Fruit fly (Drosophila melanogaster) whole organism, embryonic: ENCODE data around the gene CG14442.

Source experiments
- Asciz ChIP-seq: fragments of 200-800 bp; sonication (Bioruptor generic); optimal IDR thresholded peaks from 2 replicates; lab custom pipeline; 2017; ENCODE audit warnings: missing biosample characterization, mild to moderate bottlenecking, missing genetic modification characterization, missing genetic modification reagents
- BEAF-32 ChIP-seq: fragments of 200-800 bp; sonication (Bioruptor generic); optimal IDR thresholded peaks from 3 replicates; lab custom pipeline; 2017; ENCODE audit warnings: missing biosample characterization, missing genetic modification characterization, mild to moderate bottlenecking, moderate library complexity, missing genetic modification reagents
- Blimp-1 ChIP-seq: fragments of 200-800 bp; sonication (Bioruptor generic); optimal IDR thresholded peaks from 3 replicates; lab custom pipeline; 2018; ENCODE audit warnings: missing biosample characterization, missing genetic modification characterization, mild to moderate bottlenecking, moderate library complexity, missing genetic modification reagents
- Bteb2 ChIP-seq: fragments of 200-800 bp; sonication (Bioruptor generic); optimal IDR thresholded peaks from 2 replicates; lab custom pipeline; 2016; ENCODE audit warnings: missing biosample characterization, missing genetic modification characterization
- CG10431 ChIP-seq: fragments of 200-800 bp; sonication (Bioruptor generic); optimal IDR thresholded peaks from 3 replicates; lab custom pipeline; 2018; ENCODE audit warnings: missing biosample characterization, mild to moderate bottlenecking, missing genetic modification characterization
- CG10462 ChIP-seq: fragments of 200-800 bp; sonication (Bioruptor generic); optimal IDR thresholded peaks from 2 replicates; lab custom pipeline; 2016; ENCODE audit warnings: missing biosample characterization, missing genetic modification characterization
- CG10543 ChIP-seq: fragments of 200-800 bp; sonication (Bioruptor generic); optimal IDR thresholded peaks from 3 replicates; lab custom pipeline; 2017; ENCODE audit warnings: missing biosample characterization, mild to moderate bottlenecking, missing genetic modification characterization, moderate library complexity
- CG11723 ChIP-seq: fragments of 200-800 bp; sonication (Bioruptor generic); optimal IDR thresholded peaks from 2 replicates; lab custom pipeline; 2017; ENCODE audit warnings: missing biosample characterization, mild to moderate bottlenecking, missing genetic modification characterization
- CG12104 ChIP-seq: fragments of 200-800 bp; sonication (Bioruptor generic); optimal IDR thresholded peaks from 3 replicates; lab custom pipeline; 2016; ENCODE audit warnings: missing biosample characterization, missing genetic modification characterization
- CG13624 ChIP-seq: fragments of 200-800 bp; sonication (Bioruptor generic); optimal IDR thresholded peaks from 2 replicates; lab custom pipeline; 2016; ENCODE audit warnings: missing biosample characterization, missing genetic modification characterization
- CG14860 ChIP-seq: fragments of 200-800 bp; sonication (Bioruptor generic); IDR thresholded peaks from 3 replicates; pipeline ENCODE4 v1.3.6; 2022; ENCODE audit warnings: missing biosample characterization, missing genetic modification characterization; ENCODE audit not compliant: partially characterized antibody
- CG15601 ChIP-seq: fragments of 200-800 bp; sonication (Bioruptor generic); optimal IDR thresholded peaks from 3 replicates; lab custom pipeline; 2019; ENCODE audit warnings: missing biosample characterization, mild to moderate bottlenecking, missing genetic modification characterization, moderate library complexity
- CG16863 ChIP-seq: fragments of 200-800 bp; sonication (Bioruptor generic); optimal IDR thresholded peaks from 3 replicates; lab custom pipeline; 2016; ENCODE audit warnings: missing biosample characterization, missing genetic modification characterization
- CG17361 ChIP-seq: fragments of 200-800 bp; sonication (Bioruptor generic); IDR thresholded peaks from 3 replicates; pipeline ENCODE4 v1.3.6; 2022; ENCODE audit warnings: missing biosample characterization, missing genetic modification characterization
- CG17829 ChIP-seq: fragments of 200-800 bp; optimal IDR thresholded peaks from 2 replicates; lab custom pipeline; 2019; ENCODE audit warnings: missing biosample characterization, mild to moderate bottlenecking, missing genetic modification characterization, moderate library complexity
- CG30403 ChIP-seq: fragments of 200-800 bp; sonication (Bioruptor generic); optimal IDR thresholded peaks from 3 replicates; lab custom pipeline; 2016; ENCODE audit warnings: missing biosample characterization, missing genetic modification characterization
- CG31388 ChIP-seq: fragments of 200-800 bp; sonication (Bioruptor generic); optimal IDR thresholded peaks from 2 replicates; lab custom pipeline; 2016; ENCODE audit warnings: missing biosample characterization, missing genetic modification characterization
- CG32767 ChIP-seq: fragments of 200-800 bp; sonication (Bioruptor generic); IDR thresholded peaks from 2 replicates; pipeline ENCODE4 v1.3.6; 2022; ENCODE audit warnings: missing biosample characterization, missing genetic modification characterization
- CG4328 ChIP-seq: fragments of 200-800 bp; sonication (Bioruptor generic); optimal IDR thresholded peaks from 3 replicates; lab custom pipeline; 2017; ENCODE audit warnings: missing biosample characterization, missing genetic modification reagents, missing genetic modification characterization
- CG5953 ChIP-seq: fragments of 200-800 bp; sonication (Bioruptor generic); IDR thresholded peaks from 2 replicates; pipeline ENCODE4 v1.3.6; 2022; ENCODE audit warnings: missing biosample characterization, missing genetic modification characterization
- CG7839 ChIP-seq: fragments of 200-800 bp; sonication (Bioruptor generic); optimal IDR thresholded peaks from 3 replicates; lab custom pipeline; 2018; ENCODE audit warnings: missing biosample characterization, mild to moderate bottlenecking, missing genetic modification characterization, moderate library complexity
- CG9876 ChIP-seq: fragments of 200-800 bp; sonication (Bioruptor generic); optimal IDR thresholded peaks from 2 replicates; lab custom pipeline; 2016; ENCODE audit warnings: missing biosample characterization, missing genetic modification characterization
- CHES-1-like ChIP-seq: fragments of 200-800 bp; sonication (Bioruptor generic); optimal IDR thresholded peaks from 2 replicates; lab custom pipeline; 2016; ENCODE audit warnings: missing biosample characterization, missing genetic modification characterization
- Dip2 ChIP-seq: fragments of 200-800 bp; sonication (Bioruptor generic); IDR thresholded peaks from 2 replicates; pipeline ENCODE4 v1.3.6; 2022; ENCODE audit warnings: missing biosample characterization, missing genetic modification characterization
- ERR ChIP-seq: fragments of 200-800 bp; sonication (Bioruptor generic); optimal IDR thresholded peaks from 2 replicates; lab custom pipeline; 2016; ENCODE audit warnings: missing biosample characterization, missing genetic modification characterization
- Gsc ChIP-seq: fragments of 200-800 bp; sonication (Bioruptor generic); IDR thresholded peaks from 2 replicates; pipeline ENCODE4 v1.3.6; 2022; ENCODE audit warnings: missing biosample characterization, missing genetic modification characterization
- HmgZ ChIP-seq: fragments of 200-800 bp; sonication (Bioruptor generic); optimal IDR thresholded peaks from 2 replicates; lab custom pipeline; 2018; ENCODE audit warnings: missing biosample characterization, mild to moderate bottlenecking, missing genetic modification characterization
- MTF-1 ChIP-seq: fragments of 200-800 bp; sonication (Bioruptor generic); optimal IDR thresholded peaks from 2 replicates; lab custom pipeline; 2018; ENCODE audit warnings: missing biosample characterization, mild to moderate bottlenecking, missing genetic modification characterization, borderline replicate concordance
- Mes4 ChIP-seq: fragments of 200-800 bp; sonication (Bioruptor generic); optimal IDR thresholded peaks from 2 replicates; lab custom pipeline; 2016; ENCODE audit warnings: missing biosample characterization, missing genetic modification characterization
- NK7.1 ChIP-seq: fragments of 200-800 bp; sonication (Bioruptor generic); optimal IDR thresholded peaks from 3 replicates; lab custom pipeline; 2016; ENCODE audit warnings: missing biosample characterization, missing genetic modification characterization
- NfI ChIP-seq: fragments of 200-800 bp; sonication (Bioruptor generic); optimal IDR thresholded peaks from 3 replicates; lab custom pipeline; 2018; ENCODE audit warnings: missing biosample characterization, mild to moderate bottlenecking, missing genetic modification characterization, moderate library complexity
- Ravus ChIP-seq: fragments of 200-800 bp; sonication (Bioruptor generic); IDR thresholded peaks from 2 replicates; pipeline ENCODE4 v1.3.6; 2022; ENCODE audit warnings: missing biosample characterization, missing genetic modification characterization
- Sox102F ChIP-seq: fragments of 200-800 bp; sonication (Bioruptor generic); optimal IDR thresholded peaks from 2 replicates; lab custom pipeline; 2018; ENCODE audit warnings: missing biosample characterization, mild to moderate bottlenecking, missing genetic modification characterization, moderate library complexity
- Usf ChIP-seq: fragments of 200-800 bp; sonication (Bioruptor generic); optimal IDR thresholded peaks from 2 replicates; lab custom pipeline; 2017; ENCODE audit warnings: missing genotype, missing biosample characterization, missing genetic modification characterization
- ab ChIP-seq: fragments of 200-800 bp; sonication (Bioruptor generic); optimal IDR thresholded peaks from 2 replicates; lab custom pipeline; 2016; ENCODE audit warnings: missing biosample characterization, missing genetic modification characterization
- amos ChIP-seq: fragments of 200-800 bp; sonication (Bioruptor generic); IDR thresholded peaks from 2 replicates; pipeline ENCODE4 v1.3.6; 2022; ENCODE audit warnings: missing biosample characterization, missing genetic modification characterization; ENCODE audit not compliant: partially characterized antibody
- br ChIP-seq: fragments of >200 bp; optimal IDR thresholded peaks from 2 replicates; lab custom pipeline; 2017
- cg ChIP-seq: fragments of 200-800 bp; sonication (Bioruptor generic); optimal IDR thresholded peaks from 3 replicates; lab custom pipeline; 2019; ENCODE audit warnings: missing biosample characterization, mild to moderate bottlenecking, missing genetic modification characterization, moderate library complexity
- disco-r ChIP-seq: fragments of 200-800 bp; sonication (Bioruptor generic); optimal IDR thresholded peaks from 2 replicates; lab custom pipeline; 2016; ENCODE audit warnings: missing biosample characterization, missing genetic modification characterization
- fu2 ChIP-seq: fragments of 200-800 bp; sonication (Bioruptor generic); optimal IDR thresholded peaks from 2 replicates; lab custom pipeline; 2016; ENCODE audit warnings: missing biosample characterization, missing genetic modification characterization
- klu ChIP-seq: fragments of 200-800 bp; sonication (Bioruptor generic); IDR thresholded peaks from 2 replicates; pipeline ENCODE4 v1.3.6; 2022; ENCODE audit warnings: missing biosample characterization, missing genetic modification characterization
- maf-S ChIP-seq: fragments of 200-800 bp; sonication (Bioruptor generic); optimal IDR thresholded peaks from 2 replicates; lab custom pipeline; 2016; ENCODE audit warnings: missing biosample characterization, missing genetic modification characterization
- nom ChIP-seq: fragments of 200-800 bp; sonication (Bioruptor generic); optimal IDR thresholded peaks from 2 replicates; lab custom pipeline; 2017; ENCODE audit warnings: missing biosample characterization, missing genetic modification characterization, mild to moderate bottlenecking, moderate library complexity, missing genetic modification reagents
- ranshi ChIP-seq: fragments of 200-800 bp; sonication (Bioruptor generic); IDR thresholded peaks from 2 replicates; pipeline ENCODE4 v1.3.6; 2022; ENCODE audit warnings: missing biosample characterization, missing genetic modification characterization
- ro ChIP-seq: fragments of 200-800 bp; sonication (Bioruptor generic); IDR thresholded peaks from 2 replicates; pipeline ENCODE4 v1.3.6; 2022; ENCODE audit warnings: missing biosample characterization, missing genetic modification characterization
- salm ChIP-seq: fragments of 200-800 bp; sonication (Bioruptor generic); optimal IDR thresholded peaks from 2 replicates; lab custom pipeline; 2018; ENCODE audit warnings: missing biosample characterization, mild to moderate bottlenecking, missing genetic modification characterization
- slp2 ChIP-seq: fragments of 200-800 bp; sonication (Bioruptor generic); optimal IDR thresholded peaks from 2 replicates; lab custom pipeline; 2016; ENCODE audit warnings: missing biosample characterization, missing genetic modification characterization
- sr ChIP-seq: fragments of 200-800 bp; sonication (Bioruptor generic); IDR thresholded peaks from 3 replicates; pipeline ENCODE4 v1.3.6; 2022; ENCODE audit warnings: missing biosample characterization, missing genetic modification characterization
- tin ChIP-seq: fragments of 200-800 bp; sonication (Bioruptor generic); optimal IDR thresholded peaks from 3 replicates; lab custom pipeline; 2016; ENCODE audit warnings: missing biosample characterization, missing genetic modification characterization

Gene CG14442

DNA sequence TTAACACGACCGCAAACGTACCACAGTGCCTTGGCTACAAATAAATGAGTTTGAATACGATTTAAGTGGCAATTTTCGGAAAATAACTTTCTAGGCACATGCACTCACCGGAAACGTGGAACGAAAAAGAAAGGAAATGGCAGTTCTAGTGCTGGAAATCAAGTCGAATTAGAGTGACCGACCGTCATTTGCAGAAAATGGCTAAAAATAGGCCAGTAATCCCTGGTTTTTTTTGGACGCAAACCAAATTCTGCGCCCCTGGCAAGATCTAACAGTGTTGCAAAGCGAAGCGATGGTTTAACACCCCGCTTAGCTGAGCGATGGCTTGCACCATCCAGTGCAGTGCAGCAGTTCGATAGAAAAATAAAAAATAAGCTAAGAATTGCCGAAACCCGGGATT is 49.3 kb upstream of the CG14442 start, which contains the start of gene RpL17 (continued):
- TF ChIP-seq cg (GFP tag; lab: Kevin White, UChicago), result no peak
- peak; percentile 10 for TF ChIP-seq CG17829 (tag; lab: Kevin White, UChicago)
- TF ChIP-seq CG14860, result no peak
- TF ChIP-seq Sox102F (GFP tag; lab: Kevin White, UChicago), result peak; percentile 55
- TF ChIP-seq Usf, result peak; percentile 80
- TF ChIP-seq CG5953, result peak; percentile 75
- TF ChIP-seq CG7839 (tag; lab: Kevin White, UChicago), result peak; percentile 77
- peak; percentile 77 for TF ChIP-seq maf-S
- peak; percentile 86 for TF ChIP-seq MTF-1 (GFP tag; lab: Kevin White, UChicago)
- peak; percentile 50 for TF ChIP-seq Blimp-1 (GFP tag; lab: Kevin White, UChicago)
- TF ChIP-seq br (lab: Kevin White, UChicago), result no peak
- peak; percentile 73 for TF ChIP-seq klu (GFP tag; lab: Robert Waterston, UW)
- TF ChIP-seq nom (GFP tag; lab: Kevin White, UChicago), result peak; percentile 74
- TF ChIP-seq CG12104 (GFP tag; lab: Kevin White, UChicago), result peak; percentile 64
- TF ChIP-seq Mes4 (GFP tag; lab: Kevin White, UChicago), result peak; percentile 93
- peak; percentile 84 for TF ChIP-seq CG10431
- TF ChIP-seq Dip2 (GFP tag; lab: Robert Waterston, UW), result no peak
- peak; percentile 47; the same call in 2 of the 3 replicates for TF ChIP-seq CG17361 (GFP tag; lab: Robert Waterston, UW)
- TF ChIP-seq CG15601 (tag; lab: Kevin White, UChicago), result peak; percentile 79
- TF ChIP-seq NfI (GFP tag; lab: Kevin White, UChicago), result peak; percentile 93
- peak; percentile 73 for TF ChIP-seq CG4328 (GFP tag; lab: Kevin White, UChicago)
- peak; percentile 55 for TF ChIP-seq BEAF-32
- no peak for TF ChIP-seq Gsc (GFP tag; lab: Robert Waterston, UW)
- TF ChIP-seq CG13624, result peak; percentile 93
- peak; percentile 13; the same call in 1 of the 2 replicates for TF ChIP-seq Ravus
- TF ChIP-seq ranshi (GFP tag; lab: Robert Waterston, UW), result peak; percentile 84
- TF ChIP-seq disco-r (GFP tag; lab: Kevin White, UChicago), result peak; percentile 80
- TF ChIP-seq sr (GFP tag; lab: Robert Waterston, UW), result peak; percentile 87
- peak; percentile 71 for TF ChIP-seq salm (tag; lab: Kevin White, UChicago)
- TF ChIP-seq CG32767 (GFP tag; lab: Robert Waterston, UW), result peak; percentile 55
- TF ChIP-seq ro (GFP tag; lab: Robert Waterston, UW), result no peak
- TF ChIP-seq ab, result peak; percentile 33
- TF ChIP-seq CHES-1-like (GFP tag; lab: Kevin White, UChicago), result peak; percentile 86
- TF ChIP-seq CG31388, result no peak
- TF ChIP-seq HmgZ, result peak; percentile 86
- peak; percentile 87 for TF ChIP-seq CG11723 (GFP tag; lab: Kevin White, UChicago)
- TF ChIP-seq CG9876 (GFP tag; lab: Kevin White, UChicago), result peak; percentile 95
- peak; percentile 61 for TF ChIP-seq tin (GFP tag; lab: Kevin White, UChicago)
- peak; percentile 77 for TF ChIP-seq NK7.1
- peak; percentile 77 for TF ChIP-seq Asciz
- TF ChIP-seq Bteb2 (GFP tag; lab: Kevin White, UChicago), result peak; percentile 76
- TF ChIP-seq ERR, result peak; percentile 75
- TF ChIP-seq amos, result peak; percentile 54; the same call in 1 of the 2 replicates
- TF ChIP-seq CG30403, result peak; percentile 74
- peak; percentile 75 for TF ChIP-seq slp2 (GFP tag; lab: Kevin White, UChicago)
- TF ChIP-seq CG10462 (GFP tag; lab: Kevin White, UChicago), result peak; percentile 46
- peak; percentile 85 for TF ChIP-seq fu2 (GFP tag; lab: Kevin White, UChicago)
- peak; percentile 89 for TF ChIP-seq CG10543 (GFP tag; lab: Kevin White, UChicago)
- peak; percentile 72 for TF ChIP-seq CG16863
